Worm (Caenorhabditis elegans): ENCODE measurements around the gene H18N23.2.

- TF ChIP-seq sea-1 (GFP tag; conservative IDR thresholded peaks at IDR 0.05): no peak
- TF ChIP-seq ets-7 (tag; optimal IDR thresholded peaks at IDR 0.05): no peak
- no peak for TF ChIP-seq tbx-11 (GFP tag; IDR thresholded peaks at IDR 0.05)
- TF ChIP-seq flt-1 (GFP tag; IDR thresholded peaks at IDR 0.05): no peak
- TF ChIP-seq B0310.2 (tag; optimal IDR thresholded peaks at IDR 0.05): no peak
- no peak for TF ChIP-seq hmbx-1 (tag; optimal IDR thresholded peaks at IDR 0.05)
- no peak for TF ChIP-seq ama-1 (optimal IDR thresholded peaks at IDR 0.05)
- no peak for TF ChIP-seq aly-1 (tag; optimal IDR thresholded peaks at IDR 0.05)
- no peak for TF ChIP-seq ceh-36 (tag; optimal IDR thresholded peaks at IDR 0.05)
- TF ChIP-seq ceh-13 (GFP tag; optimal IDR thresholded peaks at IDR 0.05): no peak
- TF ChIP-seq pes-1 (GFP tag; IDR thresholded peaks at IDR 0.05): no peak
- TF ChIP-seq hmg-4 (GFP tag; optimal IDR thresholded peaks at IDR 0.05): no peak
Observed at ce11 chrX:17670379-17671077, 29.9 kb upstream of the H18N23.2 start, which contains the start of gene T23E7.2.
